Worm (Caenorhabditis elegans) whole organism, L4/young adult: ENCODE results near the gene R12B2.13.

Source experiments
- W03F9.2 ChIP-seq: fragments of 150-350 bp; optimal IDR thresholded peaks from 2 replicates; lab custom pipeline; 2014; ENCODE audit warnings: missing biosample characterization, missing genetic modification characterization
- dao-5 ChIP-seq: sonication (generic microtip); optimal IDR thresholded peaks from 2 replicates; lab custom pipeline; 2016; ENCODE audit warnings: missing genotype, missing genetic modification characterization, moderate library complexity, missing compliant biosample characterization
- him-1 ChIP-seq: sonication (generic microtip); optimal IDR thresholded peaks from 2 replicates; lab custom pipeline; 2016; ENCODE audit warnings: missing genotype, missing genetic modification reagents, missing genetic modification characterization, missing compliant biosample characterization

The R12B2.13 gene

DNA sequence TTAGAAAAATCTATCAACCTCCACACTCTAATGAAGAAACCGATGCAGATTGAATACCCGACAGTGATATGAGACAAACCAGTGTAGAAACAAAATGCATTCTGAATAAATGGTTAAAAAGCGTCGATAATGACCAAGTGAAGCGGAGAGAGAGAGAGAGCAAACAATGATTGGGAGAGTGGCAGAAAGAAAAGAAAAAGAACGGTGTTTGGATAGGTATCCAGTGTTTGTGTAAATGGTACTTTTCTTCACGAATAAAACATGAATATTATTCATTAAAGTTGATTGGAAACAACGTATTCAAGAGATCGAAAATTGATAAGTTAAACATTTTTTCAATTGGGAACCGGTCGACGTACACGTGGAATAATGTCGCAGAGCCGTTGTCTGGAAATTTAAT, 36.2 kb upstream of the R12B2.13 start, which contains the start of gene F01F1.15:
TSS of gene F01F1.15 (minus strand) at position 101 of the 400 bp plus-strand sequence.
- TF ChIP-seq him-1, result no peak
- TF ChIP-seq dao-5 (tag; lab: Kevin White, UChicago), result no peak
- TF ChIP-seq W03F9.2, result no peak

DNA sequence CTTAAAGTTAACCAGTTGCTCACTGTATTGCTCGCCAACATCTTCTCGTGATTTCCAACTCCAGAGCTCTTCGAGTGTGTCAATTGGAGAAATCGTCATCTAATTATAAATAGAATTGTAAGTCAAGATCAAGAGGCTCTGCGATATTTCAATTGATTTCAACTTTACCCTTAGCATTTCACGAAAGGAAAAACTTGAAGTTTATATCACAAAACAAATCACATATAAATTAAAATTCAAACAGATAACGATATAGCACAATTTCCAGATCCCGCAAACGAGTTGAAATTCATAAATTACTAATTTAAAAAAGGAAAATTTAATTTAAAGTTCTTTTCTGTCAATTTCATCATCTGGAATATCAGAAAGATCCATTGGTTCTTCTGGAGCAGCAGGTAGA, 35.1 kb upstream of the R12B2.13 start, which contains the start of gene eng-1:
TSS of gene eng-1 (minus strand) at position 101 of the 400 bp plus-strand sequence.
- no peak for TF ChIP-seq dao-5 (tag; lab: Kevin White, UChicago)
- TF ChIP-seq him-1, result no peak
- TF ChIP-seq W03F9.2, result no peak

ce11 chrIII:5864270-5864669, 31.0 kb upstream of the R12B2.13 start, which contains the start of gene rabn-5:
Gene rabn-5 (plus strand): TSS chrIII:5864553.
- TF ChIP-seq him-1 (no peak), W03F9.2 (no peak), dao-5 (tag; lab: Kevin White, UChicago) (no peak)

ce11 chrIII:5863774-5864173, 30.5 kb upstream of the R12B2.13 start, which contains the start of gene dnpp-1:
Gene dnpp-1 (minus strand): TSS chrIII:5863803.
- TF ChIP-seq him-1 (no peak), W03F9.2 (peak; percentile 16), dao-5 (tag; lab: Kevin White, UChicago) (no peak)

DNA sequence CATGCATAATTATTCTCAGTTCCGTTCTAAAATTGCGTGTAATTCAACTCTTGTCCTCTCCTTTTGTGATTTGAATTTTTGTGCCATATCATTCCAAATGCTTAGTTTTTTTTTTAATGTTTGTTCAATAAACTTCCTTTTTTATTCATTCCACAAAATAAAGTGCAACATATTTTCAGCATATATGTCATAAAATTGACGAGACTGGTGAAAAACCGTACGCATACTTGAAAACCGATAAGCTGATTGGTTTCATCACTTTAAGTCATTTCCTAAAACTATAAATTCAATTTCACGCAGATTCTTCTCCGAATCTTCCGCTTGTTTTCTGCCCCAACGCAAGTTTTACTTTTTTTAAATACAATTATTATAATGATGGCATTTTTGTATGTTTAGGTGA, 25.7 kb upstream of the R12B2.13 start, which contains the start of gene dpf-4:
TSS of gene dpf-4 (plus strand) at position 301 of the 400 bp plus-strand sequence.
- TF ChIP-seq W03F9.2 (no peak), dao-5 (tag; lab: Kevin White, UChicago) (no peak)

DNA sequence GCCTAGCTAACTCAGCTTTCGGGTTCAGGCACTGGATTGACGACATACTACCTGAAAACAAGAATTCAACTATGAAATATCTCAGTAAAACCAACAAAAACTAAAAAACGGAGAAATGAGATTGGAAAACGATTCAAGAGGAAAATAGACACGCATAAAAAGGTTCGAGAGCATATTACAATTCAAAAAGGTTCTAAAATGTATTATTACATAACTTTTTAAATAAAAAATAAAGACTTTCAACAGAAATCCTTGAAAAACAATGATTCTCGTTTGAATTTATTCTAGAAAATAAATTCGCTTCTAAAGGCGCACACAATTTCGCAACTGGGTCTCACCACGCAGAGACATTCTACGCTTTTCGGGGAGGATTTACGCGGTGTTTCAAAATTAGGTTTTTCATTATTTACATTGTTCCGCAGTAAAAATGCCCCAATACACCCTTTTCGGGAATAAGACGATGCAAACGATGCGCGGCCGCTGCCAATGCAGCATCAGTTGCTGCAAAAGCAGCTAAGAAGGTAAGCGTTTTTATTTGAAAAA, 22.4 kb upstream of the R12B2.13 start, which contains the start of the genes cct-6 and alh-9:
TSS of gene cct-6 (minus strand) at position 51 of the 543 bp plus-strand sequence.
TSS of gene alh-9 (plus strand) at position 382 of the 543 bp plus-strand sequence.
- TF ChIP-seq him-1, result no peak
- peak; percentile 94 for TF ChIP-seq W03F9.2

DNA sequence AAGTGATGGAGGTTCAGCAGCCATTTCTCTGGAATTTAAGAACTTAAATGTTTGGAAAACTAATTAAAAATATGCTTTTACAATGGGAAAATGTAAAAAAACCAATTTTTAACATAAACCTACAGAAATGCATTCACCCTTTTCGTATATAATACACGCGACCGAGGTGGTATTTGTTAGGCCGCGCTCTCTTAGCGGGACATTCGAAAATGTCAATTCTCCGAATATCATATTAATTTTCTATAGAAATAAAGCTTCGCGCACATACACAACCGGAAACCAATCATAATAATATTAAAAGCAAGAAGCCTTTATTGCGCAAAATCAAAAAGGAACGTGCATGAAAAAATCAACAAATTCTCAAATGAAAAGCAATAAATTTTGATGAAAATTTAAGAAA, 20.0 kb upstream of the R12B2.13 start, which contains the start of gene ddx-23:
TSS of gene ddx-23 (minus strand) at position 30 of the 400 bp plus-strand sequence.
- TF ChIP-seq dao-5 (tag; lab: Kevin White, UChicago), result no peak
- TF ChIP-seq W03F9.2, result peak; percentile 1
- TF ChIP-seq him-1, result no peak

- no peak for TF ChIP-seq W03F9.2
- no peak for TF ChIP-seq dao-5 (tag; lab: Kevin White, UChicago)
- TF ChIP-seq him-1, result no peak
Measured at ce11 chrIII:5846412-5846811, 13.1 kb upstream of the R12B2.13 start.

DNA sequence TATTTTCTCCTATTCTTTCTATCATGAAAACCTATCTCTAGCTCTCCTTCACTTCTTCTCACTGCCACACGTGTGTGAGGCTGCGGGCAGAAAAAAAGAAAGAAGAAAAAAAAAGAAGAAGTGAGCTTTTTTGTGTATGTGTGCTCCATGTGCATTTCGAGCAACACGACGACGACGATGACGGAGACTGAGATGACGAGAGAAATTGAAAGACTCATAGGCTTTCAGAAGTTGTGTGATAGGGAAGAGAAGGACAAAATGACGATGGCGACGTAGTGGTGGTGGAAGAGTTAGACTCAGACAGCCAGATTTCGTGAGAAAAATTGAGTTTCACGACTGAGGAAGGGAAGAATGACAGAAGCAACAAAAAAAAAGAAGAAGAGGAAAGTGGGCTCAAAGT, 12.2 kb upstream of the R12B2.13 start:
- TF ChIP-seq W03F9.2, result no peak
- TF ChIP-seq him-1, result peak; percentile 83

DNA sequence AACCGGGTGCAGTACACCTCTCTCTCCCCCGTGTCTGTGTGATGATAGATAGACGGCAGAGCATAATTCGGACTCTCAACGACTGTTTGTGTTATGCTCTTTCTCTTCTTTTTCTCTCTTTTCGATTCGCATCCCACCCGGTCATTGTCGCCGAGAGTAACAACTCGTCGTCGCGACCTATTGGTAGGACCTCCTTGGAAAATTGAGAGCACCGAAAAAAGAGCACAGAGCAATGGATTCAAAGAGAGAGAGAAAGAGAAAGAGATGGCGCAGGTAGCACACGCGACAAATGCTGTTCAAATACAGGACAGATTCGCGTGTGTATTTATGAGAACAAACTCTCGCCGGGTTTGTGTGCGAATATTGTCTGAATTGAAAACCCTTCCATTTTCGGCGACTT, 10.4 kb upstream of the R12B2.13 start:
- TF ChIP-seq dao-5 (tag; lab: Kevin White, UChicago) (no peak), him-1 (no peak), W03F9.2 (no peak)

ce11 chrIII:5842920-5843319, 9.6 kb upstream of the R12B2.13 start:
- TF ChIP-seq W03F9.2, result no peak
- no peak for TF ChIP-seq him-1
- no peak for TF ChIP-seq dao-5 (tag; lab: Kevin White, UChicago)

DNA sequence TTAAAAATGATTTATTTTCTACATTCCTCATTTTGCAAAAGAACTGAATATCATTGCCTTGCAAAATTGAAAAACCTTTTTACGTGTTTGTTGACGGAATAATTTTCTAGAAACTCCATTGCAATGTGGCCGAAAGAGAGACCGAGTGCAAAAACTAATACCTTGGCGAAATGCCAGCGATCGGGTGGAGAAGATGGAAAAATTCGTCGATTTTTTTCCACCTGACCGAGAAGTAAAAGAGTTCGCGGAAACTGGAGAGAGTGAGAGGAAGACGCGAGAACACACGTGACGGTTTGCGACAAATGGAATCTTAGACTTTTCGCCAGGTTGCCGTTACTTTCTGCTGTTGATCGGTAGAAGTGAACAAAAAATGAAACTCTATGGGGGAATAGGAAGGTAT, 8.4 kb upstream of the R12B2.13 start:
- TF ChIP-seq dao-5 (tag; lab: Kevin White, UChicago), result no peak
- no peak for TF ChIP-seq W03F9.2
- TF ChIP-seq him-1, result no peak

- no peak for TF ChIP-seq him-1
- no peak for TF ChIP-seq W03F9.2
- no peak for TF ChIP-seq dao-5 (tag; lab: Kevin White, UChicago)
Measured at ce11 chrIII:5840815-5841573, 7.7 kb upstream of the R12B2.13 start.

DNA sequence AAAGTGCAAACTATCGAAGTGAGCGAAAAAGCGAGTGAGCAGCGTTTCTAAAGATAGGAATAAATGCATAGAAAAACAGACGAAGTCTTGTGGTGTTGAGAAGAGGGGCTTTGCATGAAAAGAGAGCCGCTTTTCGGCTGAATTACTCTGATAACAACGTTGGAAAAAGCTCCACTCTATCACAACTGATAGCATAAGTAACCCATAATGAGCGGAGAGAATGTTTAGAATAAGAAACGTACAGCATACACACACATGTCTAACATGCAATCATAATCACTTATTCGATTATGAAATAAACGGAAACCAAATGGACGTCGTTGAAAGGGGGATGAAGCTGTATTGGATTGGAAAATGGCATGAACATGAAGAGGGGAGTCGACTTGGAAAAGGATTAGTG, 7.0 kb upstream of the R12B2.13 start:
- TF ChIP-seq him-1 (no peak), W03F9.2 (no peak), dao-5 (tag; lab: Kevin White, UChicago) (no peak)

ce11 chrIII:5839598-5839997, 6.3 kb upstream of the R12B2.13 start:
- no peak for TF ChIP-seq W03F9.2
- TF ChIP-seq him-1, result no peak
- no peak for TF ChIP-seq dao-5 (tag; lab: Kevin White, UChicago)
